Fruit fly (Drosophila melanogaster): Measurements from ENCODE around the gene CG13293.

The CG13293 gene

dm6 chr3L:6124616-6125408, 42.1 kb downstream of the CG13293 start (continued):
- TF ChIP-seq CG33213 (GFP tag; optimal IDR thresholded peaks at IDR 0.05): peak; percentile 82
- TF ChIP-seq unc-4 (GFP tag; IDR thresholded peaks at IDR 0.05; ENCODE audit: partially characterized antibody): no peak
- peak; percentile 54 for TF ChIP-seq CG10431 (GFP tag; optimal IDR thresholded peaks at IDR 0.05)
- TF ChIP-seq CG18262 (tag; optimal IDR thresholded peaks at IDR 0.05): peak; percentile 64
- no peak for TF ChIP-seq gcm2 (GFP tag; optimal IDR thresholded peaks at IDR 0.05)
- peak; percentile 28; the same call in 1 of the 2 replicates for TF ChIP-seq CG9215 (GFP tag; IDR thresholded peaks at IDR 0.05)
- TF ChIP-seq CG32772 (GFP tag; IDR thresholded peaks at IDR 0.05): no peak; the same call in 1 of the 2 replicates
- peak; percentile 72 for TF ChIP-seq CG2712 (tag; optimal IDR thresholded peaks at IDR 0.05)
- TF ChIP-seq dpn (GFP tag; optimal IDR thresholded peaks at IDR 0.05): peak; percentile 38 to 91
- peak; percentile 85 for TF ChIP-seq CG13296 (GFP tag; optimal IDR thresholded peaks at IDR 0.05)
- TF ChIP-seq pros (GFP tag; optimal IDR thresholded peaks at IDR 0.05): no peak
- TF ChIP-seq D (optimal IDR thresholded peaks at IDR 0.05): no peak
- TF ChIP-seq D (GFP tag; optimal IDR thresholded peaks at IDR 0.05): peak; percentile 76
- TF ChIP-seq Ravus (GFP tag; IDR thresholded peaks at IDR 0.05): no peak; the same call in 1 of the 2 replicates
- no peak for TF ChIP-seq fu2 (GFP tag; optimal IDR thresholded peaks at IDR 0.05)
- TF ChIP-seq Trl (optimal IDR thresholded peaks at IDR 0.05): no peak
- TF ChIP-seq Trl (GFP tag; optimal IDR thresholded peaks at IDR 0.05): peak; percentile 71
- TF ChIP-seq CG11093 (GFP tag; IDR thresholded peaks at IDR 0.05): no peak; the same call in 2 of the 3 replicates
- TF ChIP-seq knrl (GFP tag; IDR thresholded peaks at IDR 0.05; ENCODE audit: partially characterized antibody): peak; percentile 47; the same call in 1 of the 3 replicates
- peak; percentile 92 for TF ChIP-seq Side (GFP tag; optimal IDR thresholded peaks at IDR 0.05)
- TF ChIP-seq Fer1 (GFP tag; optimal IDR thresholded peaks at IDR 0.05): peak; percentile 89
- TF ChIP-seq Jarid2 (GFP tag; optimal IDR thresholded peaks at IDR 0.05): peak; percentile 58
- TF ChIP-seq disco-r (GFP tag; optimal IDR thresholded peaks at IDR 0.05): peak; percentile 65
- peak; percentile 96 for TF ChIP-seq vvl (GFP tag; IDR thresholded peaks at IDR 0.05)
- peak; percentile 52 for TF ChIP-seq Elba2 (GFP tag; optimal IDR thresholded peaks at IDR 0.05)
- peak; percentile 68 for TF ChIP-seq bigmax (GFP tag; optimal IDR thresholded peaks at IDR 0.05)
- TF ChIP-seq CG9437 (GFP tag; optimal IDR thresholded peaks at IDR 0.05): peak; percentile 34
- peak; percentile 43 for TF ChIP-seq da (GFP tag; optimal IDR thresholded peaks at IDR 0.05)
- TF ChIP-seq prd (optimal IDR thresholded peaks at IDR 0.05): peak in 1 of 2 experiments; percentile 5
- TF ChIP-seq prd (GFP tag; IDR thresholded peaks at IDR 0.05): no peak
- peak; percentile 91 for TF ChIP-seq Rfx (GFP tag; IDR thresholded peaks at IDR 0.05)
- peak; percentile 50 for TF ChIP-seq maf-S (GFP tag; optimal IDR thresholded peaks at IDR 0.05)
- TF ChIP-seq CG3163 (GFP tag; optimal IDR thresholded peaks at IDR 0.05): peak; percentile 4
- peak; percentile 57 for TF ChIP-seq org-1 (GFP tag; optimal IDR thresholded peaks at IDR 0.05)
- peak; percentile 54 for TF ChIP-seq gcm (GFP tag; optimal IDR thresholded peaks at IDR 0.05)
- TF ChIP-seq stc (GFP tag; IDR thresholded peaks at IDR 0.05): peak; percentile 89
- peak in 1 of 2 experiments; percentile 22 for TF ChIP-seq crp (GFP tag; optimal IDR thresholded peaks at IDR 0.05)
- TF ChIP-seq nau (GFP tag; optimal IDR thresholded peaks at IDR 0.05): peak; percentile 87
- TF ChIP-seq Atf-2 (GFP tag; optimal IDR thresholded peaks at IDR 0.05): no peak
- peak; percentile 68 for TF ChIP-seq CG31224 (GFP tag; IDR thresholded peaks at IDR 0.05)
- TF ChIP-seq CG17361 (GFP tag; IDR thresholded peaks at IDR 0.05): peak; percentile 66
- TF ChIP-seq CG16813 (GFP tag; IDR thresholded peaks at IDR 0.05; ENCODE audit: partially characterized antibody): no peak
- peak; percentile 68 for TF ChIP-seq CG3407 (GFP tag; optimal IDR thresholded peaks at IDR 0.05)
- TF ChIP-seq CG9727 (GFP tag; optimal IDR thresholded peaks at IDR 0.05): peak; percentile 71
- peak; percentile 25 for TF ChIP-seq esg (GFP tag; conservative IDR thresholded peaks at IDR 0.05)
- peak; percentile 4 for TF ChIP-seq CG3838 (GFP tag; optimal IDR thresholded peaks at IDR 0.05)
- peak; percentile 84 for TF ChIP-seq sens-2 (GFP tag; IDR thresholded peaks at IDR 0.05)
- peak; percentile 39 for TF ChIP-seq CG12659 (GFP tag; optimal IDR thresholded peaks at IDR 0.05)
- TF ChIP-seq D19B (GFP tag; optimal IDR thresholded peaks at IDR 0.05): peak; percentile 57
- no peak for TF ChIP-seq Dip3 (GFP tag; optimal IDR thresholded peaks at IDR 0.05)
